Worm (Caenorhabditis elegans) whole organism, early embryonic: ENCODE data around the gene sec-31.

Experiments
- B0310.2 ChIP-seq: sonication (generic microtip); optimal IDR thresholded peaks from 2 replicates; lab custom pipeline; 2016; ENCODE audit warnings: mild to moderate bottlenecking, missing genetic modification characterization, missing compliant biosample characterization
- F13C5.2 ChIP-seq: sonication (generic microtip); optimal IDR thresholded peaks from 2 replicates; lab custom pipeline; 2017; ENCODE audit warnings: mild to moderate bottlenecking, missing genetic modification characterization, inconsistent platforms, missing compliant biosample characterization
- aly-1 ChIP-seq: sonication (generic microtip); optimal IDR thresholded peaks from 2 replicates; lab custom pipeline; 2016; ENCODE audit warnings: missing genetic modification characterization, missing compliant biosample characterization
- ama-1 ChIP-seq: fragments of 150-350 bp; optimal IDR thresholded peaks from 2 replicates; lab custom pipeline; 2014
- ceh-13 ChIP-seq: fragments of 200-800 bp; sonication (Bioruptor generic); optimal IDR thresholded peaks from 2 replicates; lab custom pipeline; 2018; ENCODE audit warnings: mild to moderate bottlenecking, missing genetic modification characterization, missing compliant biosample characterization
- ceh-36 ChIP-seq: sonication (generic microtip); optimal IDR thresholded peaks from 2 replicates; lab custom pipeline; 2016; ENCODE audit warnings: missing genetic modification characterization, inconsistent platforms, missing compliant biosample characterization
- ets-7 ChIP-seq: sonication (generic microtip); optimal IDR thresholded peaks from 2 replicates; lab custom pipeline; 2016; ENCODE audit warnings: missing genotype, missing genetic modification characterization, missing compliant biosample characterization
- flt-1 ChIP-seq: fragments of 200-800 bp; sonication (Bioruptor generic); IDR thresholded peaks from 2 replicates; pipeline ENCODE4 v1.3.6; 2022; ENCODE audit warnings: missing genetic modification characterization, missing compliant biosample characterization
- hmbx-1 ChIP-seq: sonication (generic microtip); optimal IDR thresholded peaks from 2 replicates; lab custom pipeline; 2016; ENCODE audit warnings: mild to moderate bottlenecking, missing genetic modification characterization, missing compliant biosample characterization
- hmg-4 ChIP-seq: fragments of 200-800 bp; sonication (Bioruptor generic); optimal IDR thresholded peaks from 2 replicates; lab custom pipeline; 2018; ENCODE audit warnings: mild to moderate bottlenecking, missing genetic modification characterization, missing compliant biosample characterization
- hnd-1 ChIP-seq: sonication (generic microtip); optimal IDR thresholded peaks from 2 replicates; lab custom pipeline; 2016; ENCODE audit warnings: missing genetic modification characterization, missing compliant biosample characterization
- scrt-1 ChIP-seq: fragments of 200-800 bp; sonication (Bioruptor generic); IDR thresholded peaks from 2 replicates; pipeline ENCODE4 v1.3.6; 2022; ENCODE audit warnings: missing genetic modification characterization, missing compliant biosample characterization
- tbx-11 ChIP-seq: fragments of 200-800 bp; sonication (Bioruptor generic); IDR thresholded peaks from 2 replicates; pipeline ENCODE4 v1.3.6; 2022; ENCODE audit warnings: missing genetic modification characterization, missing compliant biosample characterization
- tbx-37 ChIP-seq: fragments of 200-800 bp; sonication (Bioruptor generic); conservative IDR thresholded peaks from 2 replicates; pipeline ENCODE4 v1.3.6; 2022; ENCODE audit warnings: missing genetic modification reagents, missing genetic modification characterization, missing compliant biosample characterization

DNA sequence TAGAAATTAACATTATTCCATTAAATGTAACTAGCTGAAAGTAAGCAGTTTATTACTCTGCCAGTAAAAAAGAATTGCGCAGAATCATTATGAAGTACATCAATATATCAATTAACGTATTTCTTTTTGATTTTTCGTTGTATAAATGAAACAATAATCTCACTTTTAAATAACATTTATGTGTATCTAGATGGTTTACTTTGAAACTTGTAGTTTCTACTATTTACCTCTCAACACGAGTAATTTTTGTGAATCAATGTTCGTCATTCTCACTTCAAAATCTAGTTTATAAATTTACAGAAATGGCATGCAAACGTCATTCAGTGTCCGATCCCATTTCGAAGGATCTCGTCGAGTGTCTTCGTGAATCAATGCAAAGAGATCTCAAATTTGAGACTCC lies 54.5 kb downstream of the sec-31 start, which contains the start of gene gspd-1:
- TF ChIP-seq tbx-11, result no peak
- TF ChIP-seq ama-1 (lab: Kevin White, UChicago), result no peak
- TF ChIP-seq B0310.2 (tag; lab: Kevin White, UChicago), result no peak
- no peak for TF ChIP-seq tbx-37 (GFP tag; lab: Robert Waterston, UW)
- TF ChIP-seq hnd-1 (tag; lab: Kevin White, UChicago), result no peak
- TF ChIP-seq ceh-36 (tag; lab: Kevin White, UChicago), result no peak
- TF ChIP-seq aly-1 (tag; lab: Kevin White, UChicago), result no peak
- TF ChIP-seq flt-1 (GFP tag; lab: Robert Waterston, UW), result no peak
- no peak for TF ChIP-seq hmbx-1 (tag; lab: Kevin White, UChicago)
- TF ChIP-seq hmg-4 (GFP tag; lab: Kevin White, UChicago), result no peak
- no peak for TF ChIP-seq scrt-1 (GFP tag; lab: Robert Waterston, UW)
- no peak for TF ChIP-seq F13C5.2 (tag; lab: Kevin White, UChicago)
- TF ChIP-seq ets-7, result no peak
- TF ChIP-seq ceh-13 (GFP tag; lab: Kevin White, UChicago), result no peak
